Fruit fly (Drosophila melanogaster) whole organism, embryonic: ENCODE data around the gene mino.

ENCODE experiments used
- CG10321 ChIP-seq: fragments of 200-800 bp; sonication (Bioruptor generic); IDR thresholded peaks from 2 replicates; pipeline ENCODE4 v1.3.6; 2022; ENCODE audit warnings: missing biosample characterization, missing genetic modification characterization
- CG14710 ChIP-seq: fragments of 200-800 bp; sonication (Bioruptor generic); optimal IDR thresholded peaks from 3 replicates; lab custom pipeline; 2019; ENCODE audit warnings: missing biosample characterization, mild to moderate bottlenecking, missing genetic modification characterization, moderate library complexity
- CG15011 ChIP-seq: fragments of 200-800 bp; sonication (Bioruptor generic); optimal IDR thresholded peaks from 3 replicates; lab custom pipeline; 2018; ENCODE audit warnings: missing biosample characterization, mild to moderate bottlenecking, missing genetic modification characterization
- CG16813 ChIP-seq: fragments of 200-800 bp; sonication (Bioruptor generic); IDR thresholded peaks from 3 replicates; pipeline ENCODE4 v1.3.6; 2022; ENCODE audit warnings: missing biosample characterization, missing genetic modification characterization; ENCODE audit not compliant: partially characterized antibody
- CG16815 ChIP-seq: fragments of 200-800 bp; sonication (Bioruptor generic); optimal IDR thresholded peaks from 3 replicates; lab custom pipeline; 2017; ENCODE audit warnings: missing biosample characterization, mild to moderate bottlenecking, missing genetic modification characterization
- CG17829 ChIP-seq: fragments of 200-800 bp; optimal IDR thresholded peaks from 2 replicates; lab custom pipeline; 2019; ENCODE audit warnings: missing biosample characterization, mild to moderate bottlenecking, missing genetic modification characterization, moderate library complexity
- CG2678 ChIP-seq: fragments of 200-800 bp; sonication (Bioruptor generic); optimal IDR thresholded peaks from 3 replicates; lab custom pipeline; 2019; ENCODE audit warnings: missing biosample characterization, mild to moderate bottlenecking, missing genetic modification characterization, moderate library complexity
- CG2875 ChIP-seq: fragments of 200-800 bp; sonication (Bioruptor generic); optimal IDR thresholded peaks from 2 replicates; lab custom pipeline; 2017; ENCODE audit warnings: missing biosample characterization, mild to moderate bottlenecking, missing genetic modification characterization, missing genetic modification reagents
- CG30020 ChIP-seq: fragments of 200-800 bp; optimal IDR thresholded peaks from 2 replicates; lab custom pipeline; 2019; ENCODE audit warnings: missing biosample characterization, mild to moderate bottlenecking, missing genetic modification characterization, moderate library complexity
- CG3065 ChIP-seq: fragments of 200-800 bp; sonication (Bioruptor generic); optimal IDR thresholded peaks from 2 replicates; lab custom pipeline; 2016; ENCODE audit warnings: missing biosample characterization, missing genetic modification characterization
- CG5953 ChIP-seq: fragments of 200-800 bp; sonication (Bioruptor generic); IDR thresholded peaks from 2 replicates; pipeline ENCODE4 v1.3.6; 2022; ENCODE audit warnings: missing biosample characterization, missing genetic modification characterization
- CG6272 ChIP-seq: fragments of 200-800 bp; sonication (Bioruptor generic); IDR thresholded peaks from 2 replicates; pipeline ENCODE4 v1.3.6; 2022; ENCODE audit warnings: missing biosample characterization, missing genetic modification characterization
- CG7357 ChIP-seq: fragments of 200-800 bp; sonication (Bioruptor generic); IDR thresholded peaks from 3 replicates; pipeline ENCODE4 v1.3.6; 2022; ENCODE audit warnings: missing biosample characterization, missing genetic modification characterization
- CG7928 ChIP-seq: fragments of 200-800 bp; sonication (Bioruptor generic); optimal IDR thresholded peaks from 2 replicates; lab custom pipeline; 2017; ENCODE audit warnings: missing biosample characterization, mild to moderate bottlenecking, missing genetic modification characterization
- CG8944 ChIP-seq: fragments of 200-800 bp; sonication (Bioruptor generic); optimal IDR thresholded peaks from 3 replicates; lab custom pipeline; 2016; ENCODE audit warnings: missing biosample characterization, missing genetic modification characterization
- CG9876 ChIP-seq: fragments of 200-800 bp; sonication (Bioruptor generic); optimal IDR thresholded peaks from 2 replicates; lab custom pipeline; 2016; ENCODE audit warnings: missing biosample characterization, missing genetic modification characterization
- Camta ChIP-seq: fragments of 200-800 bp; sonication (Bioruptor generic); optimal IDR thresholded peaks from 2 replicates; lab custom pipeline; 2016; ENCODE audit warnings: missing biosample characterization, missing genetic modification characterization
- Chrac-16 ChIP-seq: fragments of 200-800 bp; sonication (Bioruptor generic); optimal IDR thresholded peaks from 3 replicates; lab custom pipeline; 2016; ENCODE audit warnings: missing biosample characterization, missing genetic modification characterization
- Hr78 ChIP-seq, 2 experiments: fragments of 200-800 bp in 1 of 2; fragments of >200 bp in 1 of 2; sonication (Bioruptor generic) in 1 of 2; optimal IDR thresholded peaks; 2 replicates each; lab custom pipeline; 2017 to 2019; ENCODE audit warnings: missing biosample characterization in 2 of 2, missing genetic modification characterization in 2 of 2, mild to moderate bottlenecking in 1 of 2, moderate library complexity in 1 of 2
- Lim3 ChIP-seq: fragments of 200-800 bp; sonication (Bioruptor generic); IDR thresholded peaks from 2 replicates; pipeline ENCODE4 v1.3.6; 2022; ENCODE audit warnings: missing biosample characterization, missing genetic modification characterization
- Pdp1 ChIP-seq, 2 experiments: fragments of 200-800 bp; sonication (Bioruptor generic); optimal IDR thresholded peaks; 3 replicates each; lab custom pipeline; 2016; ENCODE audit warnings: missing biosample characterization in 2 of 2, missing genetic modification characterization in 2 of 2, mild to moderate bottlenecking in 1 of 2, moderate library complexity in 1 of 2
- Rfx ChIP-seq: fragments of 200-800 bp; sonication (Bioruptor generic); IDR thresholded peaks from 2 replicates; pipeline ENCODE4 v1.3.6; 2022; ENCODE audit warnings: missing biosample characterization, missing genetic modification characterization
- Rx ChIP-seq: fragments of 200-800 bp; sonication (Bioruptor generic); IDR thresholded peaks from 2 replicates; pipeline ENCODE4 v1.3.6; 2022; ENCODE audit warnings: missing biosample characterization, missing genetic modification characterization
- Scr ChIP-seq: fragments of 200-800 bp; sonication (Bioruptor generic); IDR thresholded peaks from 2 replicates; pipeline ENCODE4 v1.3.6; 2022; ENCODE audit warnings: missing biosample characterization, missing genetic modification characterization; ENCODE audit not compliant: partially characterized antibody
- Sry-β ChIP-seq: fragments of 200-800 bp; sonication (Bioruptor generic); optimal IDR thresholded peaks from 2 replicates; lab custom pipeline; 2018; ENCODE audit warnings: missing biosample characterization, mild to moderate bottlenecking, missing genetic modification characterization, moderate library complexity
- Vsx1 ChIP-seq: fragments of 200-800 bp; sonication (Bioruptor generic); optimal IDR thresholded peaks from 2 replicates; lab custom pipeline; 2017; ENCODE audit warnings: missing biosample characterization, mild to moderate bottlenecking, missing genetic modification characterization, missing genetic modification reagents
- ab ChIP-seq: fragments of 200-800 bp; sonication (Bioruptor generic); optimal IDR thresholded peaks from 2 replicates; lab custom pipeline; 2016; ENCODE audit warnings: missing biosample characterization, missing genetic modification characterization
- ac ChIP-seq: fragments of 200-800 bp; sonication (Bioruptor generic); optimal IDR thresholded peaks from 3 replicates; lab custom pipeline; 2017; ENCODE audit warnings: missing biosample characterization, mild to moderate bottlenecking, missing genetic modification characterization
- bowl ChIP-seq: fragments of 200-800 bp; sonication (Bioruptor generic); IDR thresholded peaks from 2 replicates; pipeline ENCODE4 v1.3.6; 2022; ENCODE audit warnings: missing biosample characterization, missing genetic modification characterization
- corto ChIP-seq: fragments of 200-800 bp; sonication (Bioruptor generic); optimal IDR thresholded peaks from 2 replicates; lab custom pipeline; 2016; ENCODE audit warnings: missing biosample characterization, mild to moderate bottlenecking, missing genetic modification characterization, moderate library complexity
- disco-r ChIP-seq: fragments of 200-800 bp; sonication (Bioruptor generic); optimal IDR thresholded peaks from 2 replicates; lab custom pipeline; 2016; ENCODE audit warnings: missing biosample characterization, missing genetic modification characterization
- dmrt11E ChIP-seq: fragments of 200-800 bp; sonication (Bioruptor generic); optimal IDR thresholded peaks from 3 replicates; lab custom pipeline; 2018; ENCODE audit warnings: missing biosample characterization, mild to moderate bottlenecking, missing genetic modification characterization, moderate library complexity
- esg ChIP-seq: fragments of 200-800 bp; sonication (Bioruptor generic); conservative IDR thresholded peaks from 2 replicates; pipeline ENCODE4 v1.3.6; 2022; ENCODE audit warnings: missing biosample characterization, missing genetic modification characterization
- eve ChIP-seq, 2 experiments: fragments of >200 bp; optimal IDR thresholded peaks; 2 replicates each; lab custom pipeline; 2017; ENCODE audit warnings: missing biosample characterization in 2 of 2, missing genetic modification characterization in 2 of 2
- ewg ChIP-seq: fragments of 200-800 bp; sonication (Bioruptor generic); optimal IDR thresholded peaks from 3 replicates; lab custom pipeline; 2017; ENCODE audit warnings: mild to moderate bottlenecking, missing biosample characterization, missing genetic modification reagents, missing genetic modification characterization
- grau ChIP-seq: fragments of 200-800 bp; optimal IDR thresholded peaks from 3 replicates; lab custom pipeline; 2019; ENCODE audit warnings: missing biosample characterization, mild to moderate bottlenecking, missing genetic modification characterization, moderate library complexity
- gro ChIP-seq: fragments of 200-800 bp; sonication (Bioruptor generic); optimal IDR thresholded peaks from 2 replicates; lab custom pipeline; 2016; ENCODE audit warnings: missing biosample characterization, missing genetic modification characterization
- hbn ChIP-seq: fragments of 200-800 bp; sonication (Bioruptor generic); IDR thresholded peaks from 2 replicates; pipeline ENCODE4 v1.3.6; 2022; ENCODE audit warnings: missing biosample characterization, missing genetic modification characterization; ENCODE audit not compliant: partially characterized antibody
- jing ChIP-seq: fragments of 200-800 bp; sonication (Bioruptor generic); optimal IDR thresholded peaks from 2 replicates; lab custom pipeline; 2018; ENCODE audit warnings: missing biosample characterization, mild to moderate bottlenecking, missing genetic modification characterization
- kah ChIP-seq: fragments of 200-800 bp; sonication (Bioruptor generic); optimal IDR thresholded peaks from 2 replicates; lab custom pipeline; 2018; ENCODE audit warnings: missing biosample characterization, mild to moderate bottlenecking, missing genetic modification characterization
- nau ChIP-seq: fragments of 200-800 bp; sonication (Bioruptor generic); optimal IDR thresholded peaks from 3 replicates; lab custom pipeline; 2017; ENCODE audit warnings: missing biosample characterization, mild to moderate bottlenecking, missing genetic modification characterization, missing genetic modification reagents
- peb ChIP-seq: fragments of 200-800 bp; sonication (Bioruptor generic); IDR thresholded peaks from 2 replicates; pipeline ENCODE4 v1.3.6; 2022; ENCODE audit warnings: missing biosample characterization, missing genetic modification characterization
- pfk ChIP-seq: fragments of 200-800 bp; sonication (Bioruptor generic); optimal IDR thresholded peaks from 2 replicates; lab custom pipeline; 2018; ENCODE audit warnings: missing biosample characterization, mild to moderate bottlenecking, missing genetic modification characterization, moderate library complexity
- slbo ChIP-seq: fragments of 200-800 bp; sonication (Bioruptor generic); IDR thresholded peaks from 2 replicates; pipeline ENCODE4 v1.3.6; 2022; ENCODE audit warnings: missing biosample characterization, missing genetic modification characterization
- tin ChIP-seq: fragments of 200-800 bp; sonication (Bioruptor generic); optimal IDR thresholded peaks from 3 replicates; lab custom pipeline; 2016; ENCODE audit warnings: missing biosample characterization, missing genetic modification characterization
- tna ChIP-seq: fragments of 200-800 bp; sonication (Bioruptor generic); IDR thresholded peaks from 2 replicates; pipeline ENCODE4 v1.3.6; 2022; ENCODE audit warnings: missing biosample characterization, missing genetic modification characterization; ENCODE audit not compliant: partially characterized antibody
- trem ChIP-seq: fragments of 200-800 bp; optimal IDR thresholded peaks from 3 replicates; lab custom pipeline; 2019; ENCODE audit warnings: missing biosample characterization, mild to moderate bottlenecking, missing genetic modification characterization, moderate library complexity
- tx ChIP-seq: fragments of 200-800 bp; sonication (Bioruptor generic); optimal IDR thresholded peaks from 2 replicates; lab custom pipeline; 2016; ENCODE audit warnings: missing biosample characterization, missing genetic modification characterization
- usp ChIP-seq: fragments of >200 bp; optimal IDR thresholded peaks from 2 replicates; lab custom pipeline; 2017; ENCODE audit warnings: missing biosample characterization, missing genetic modification characterization

mino gene

dm6 chr3R:27916355-27917019, 8.5 kb upstream of the mino start, which contains the start of the genes CG5003 and mRpS22:
TSS of gene CG5003 (minus strand) at chr3R:27916516.
TSS of gene mRpS22 (plus strand) at chr3R:27916908.
- TF ChIP-seq ewg (GFP tag; lab: Kevin White, UChicago) (peak; percentile 47), Hr78 (GFP tag; optimal IDR thresholded peaks at IDR 0.05; lab: Kevin White, UChicago) (no peak), slbo (GFP tag; lab: Robert Waterston, UW) (peak; percentile 72), CG5953 (GFP tag; lab: Robert Waterston, UW) (no peak), CG15011 (GFP tag; lab: Kevin White, UChicago) (no peak), CG7928 (GFP tag; lab: Kevin White, UChicago) (no peak), CG2678 (tag; lab: Kevin White, UChicago) (peak; percentile 78), tx (peak; percentile 19), ac (GFP tag; lab: Kevin White, UChicago) (no peak), CG2875 (GFP tag; lab: Kevin White, UChicago) (peak; percentile 14), CG7357 (GFP tag; lab: Robert Waterston, UW) (0 out of 3 replicates have a peak, but pooled peaks have one; percentile 26), kah (GFP tag; lab: Kevin White, UChicago) (no peak), gro (GFP tag; lab: Kevin White, UChicago) (no peak), grau (tag; lab: Kevin White, UChicago) (peak; percentile 68), esg (GFP tag; lab: Robert Waterston, UW) (peak; percentile 35; the same call in 1 of the 2 replicates), Rfx (GFP tag; lab: Robert Waterston, UW) (peak; percentile 68; the same call in 1 of the 2 replicates), CG14710 (tag; lab: Kevin White, UChicago) (peak; percentile 77), CG9876 (GFP tag; lab: Kevin White, UChicago) (peak; percentile 28), Sry-β (GFP tag; lab: Kevin White, UChicago) (peak; percentile 81), Pdp1 (GFP tag; optimal IDR thresholded peaks at IDR 0.05; lab: Kevin White, UChicago) (peak in 1 of 2 experiments; percentile 32), CG30020 (tag; lab: Kevin White, UChicago) (peak; percentile 64), CG16813 (GFP tag; lab: Robert Waterston, UW) (peak; percentile 46; the same call in 1 of the 3 replicates), trem (tag; lab: Kevin White, UChicago) (peak; percentile 11), Chrac-16 (peak; percentile 59), CG8944 (GFP tag; lab: Kevin White, UChicago) (no peak), CG10321 (GFP tag; lab: Robert Waterston, UW) (no peak), CG3065 (no peak), nau (GFP tag; lab: Kevin White, UChicago) (peak; percentile 11), CG6272 (GFP tag; lab: Robert Waterston, UW) (0 out of 2 replicates have a peak, but pooled peaks have one; percentile 2), corto (no peak), usp (GFP tag; lab: Kevin White, UChicago) (no peak), pfk (GFP tag; lab: Kevin White, UChicago) (no peak), tin (GFP tag; lab: Kevin White, UChicago) (peak; percentile 73), jing (GFP tag; lab: Kevin White, UChicago) (no peak), eve (GFP tag; optimal IDR thresholded peaks at IDR 0.05; lab: Kevin White, UChicago) (no peak), Rx (GFP tag; lab: Robert Waterston, UW) (no peak), Lim3 (GFP tag; lab: Robert Waterston, UW) (no peak), disco-r (GFP tag; lab: Kevin White, UChicago) (no peak), Vsx1 (GFP tag; lab: Kevin White, UChicago) (no peak), hbn (no peak), CG17829 (tag; lab: Kevin White, UChicago) (peak; percentile 67), tna (GFP tag; lab: Robert Waterston, UW) (peak; percentile 34; the same call in 1 of the 2 replicates), Camta (no peak), Scr (GFP tag; lab: Robert Waterston, UW) (peak; percentile 48; the same call in 1 of the 2 replicates), ab (GFP tag; lab: Kevin White, UChicago) (no peak), peb (GFP tag; lab: Robert Waterston, UW) (no peak), CG16815 (GFP tag; lab: Kevin White, UChicago) (peak; percentile 47), bowl (GFP tag; lab: Robert Waterston, UW) (no peak; the same call in 1 of the 2 replicates), dmrt11E (tag; lab: Kevin White, UChicago) (peak; percentile 47)
